Fruit fly (Drosophila melanogaster): ENCODE measurements around the gene Polr2A.

The Polr2A gene

DNA sequence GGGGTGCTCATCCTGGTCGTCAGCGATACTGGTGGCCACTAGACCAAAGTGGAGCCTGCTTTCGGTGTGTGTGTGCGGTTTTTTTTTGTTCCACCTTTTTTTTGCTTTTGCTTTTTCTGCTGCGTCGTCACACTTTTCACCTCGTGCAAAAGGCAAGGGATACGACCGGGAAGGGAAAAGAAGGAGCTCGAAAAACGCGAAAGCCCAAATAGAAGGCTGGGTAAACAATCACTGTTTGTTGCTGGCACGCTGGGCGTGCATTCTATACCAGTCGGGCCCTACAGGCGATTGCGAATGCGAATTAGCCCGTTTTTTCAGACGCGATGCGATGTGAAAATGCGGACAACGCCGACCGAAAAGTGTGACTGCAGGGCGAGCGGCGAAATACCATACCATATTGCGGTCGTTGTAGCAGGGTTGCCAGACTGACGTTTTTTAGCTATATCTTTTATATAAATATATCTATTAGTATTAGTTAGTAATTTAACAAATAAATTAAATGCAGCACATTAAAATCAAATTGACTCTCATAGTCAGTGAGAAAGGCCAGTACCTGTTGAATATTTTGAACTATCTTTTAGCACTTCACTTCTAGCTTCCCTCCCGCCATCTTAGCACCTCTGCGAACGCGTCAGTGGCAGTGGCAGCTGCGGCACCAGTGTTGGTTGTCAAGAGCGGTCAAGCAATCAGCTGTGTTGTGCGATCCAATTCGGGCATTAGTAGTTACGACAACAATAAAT is at the start of gene Polr2A, which contains the start of gene CG11699 (continued):
- TF ChIP-seq CG6254 (GFP tag; optimal IDR thresholded peaks at IDR 0.05): peak; percentile 8
- peak; percentile 26 for TF ChIP-seq Mad (GFP tag; optimal IDR thresholded peaks at IDR 0.05)
- TF ChIP-seq CG30020 (tag; optimal IDR thresholded peaks at IDR 0.05): peak; percentile 55
- peak; percentile 27; the same call in 1 of the 2 replicates for TF ChIP-seq al (GFP tag; IDR thresholded peaks at IDR 0.05)
- TF ChIP-seq Dfd (GFP tag; optimal IDR thresholded peaks at IDR 0.05): no peak
- peak; percentile 21 for TF ChIP-seq mam (GFP tag; optimal IDR thresholded peaks at IDR 0.05)
- TF ChIP-seq row (GFP tag; IDR thresholded peaks at IDR 0.05): peak; percentile 87
- peak; percentile 17 for TF ChIP-seq Fer3 (tag; optimal IDR thresholded peaks at IDR 0.05)
- TF ChIP-seq kni (GFP tag; optimal IDR thresholded peaks at IDR 0.05): peak; percentile 40
- TF ChIP-seq ase (GFP tag; IDR thresholded peaks at IDR 0.05): no peak
- peak; percentile 75 for TF ChIP-seq Nf-YC (tag; optimal IDR thresholded peaks at IDR 0.05)
- TF ChIP-seq CG17385 (GFP tag; optimal IDR thresholded peaks at IDR 0.05): no peak
- TF ChIP-seq E2f1 (GFP tag; IDR thresholded peaks at IDR 0.05): no peak
- no peak for TF ChIP-seq ERR (GFP tag; optimal IDR thresholded peaks at IDR 0.05)
- TF ChIP-seq CG8765 (GFP tag; IDR thresholded peaks at IDR 0.05): no peak
- no peak for TF ChIP-seq CG17568 (GFP tag; optimal IDR thresholded peaks at IDR 0.05)
- no peak; the same call in 1 of the 2 replicates for TF ChIP-seq bbx (GFP tag; IDR thresholded peaks at IDR 0.05; ENCODE audit: partially characterized antibody)
- no peak; the same call in 1 of the 2 replicates for TF ChIP-seq Taf1 (GFP tag; IDR thresholded peaks at IDR 0.05)
- TF ChIP-seq Gsc (GFP tag; IDR thresholded peaks at IDR 0.05): no peak
- TF ChIP-seq CG4854 (GFP tag; optimal IDR thresholded peaks at IDR 0.05): no peak
- TF ChIP-seq CG10274 (GFP tag; optimal IDR thresholded peaks at IDR 0.05): no peak
- peak; percentile 46 for TF ChIP-seq CG18262 (tag; optimal IDR thresholded peaks at IDR 0.05)
- peak; percentile 61 for TF ChIP-seq HHEX (GFP tag; optimal IDR thresholded peaks at IDR 0.05)
- TF ChIP-seq CG1024 (GFP tag; IDR thresholded peaks at IDR 0.05): no peak
- peak; percentile 62 for TF ChIP-seq gfzf (GFP tag; optimal IDR thresholded peaks at IDR 0.05)
- TF ChIP-seq slp2 (GFP tag; optimal IDR thresholded peaks at IDR 0.05): no peak
- TF ChIP-seq CG17612 (GFP tag; IDR thresholded peaks at IDR 0.05): no peak
- no peak for TF ChIP-seq grn (GFP tag; optimal IDR thresholded peaks at IDR 0.05)
- TF ChIP-seq CG10366 (GFP tag; IDR thresholded peaks at IDR 0.05): no peak; the same call in 1 of the 2 replicates
- no peak for TF ChIP-seq NC2β (GFP tag; optimal IDR thresholded peaks at IDR 0.05)
- no peak for TF ChIP-seq Tbp (GFP tag; optimal IDR thresholded peaks at IDR 0.05)
- no peak for TF ChIP-seq CG7987 (GFP tag; optimal IDR thresholded peaks at IDR 0.05)
- no peak for TF ChIP-seq GATAe (GFP tag; conservative IDR thresholded peaks at IDR 0.05)
- TF ChIP-seq CG9797 (GFP tag; optimal IDR thresholded peaks at IDR 0.05): peak; percentile 87
- TF ChIP-seq crc (GFP tag; optimal IDR thresholded peaks at IDR 0.05): no peak
- TF ChIP-seq crp (GFP tag; optimal IDR thresholded peaks at IDR 0.05): peak; percentile 3 to 90
- TF ChIP-seq CG4707 (GFP tag; optimal IDR thresholded peaks at IDR 0.05): no peak
- TF ChIP-seq Six4 (GFP tag; optimal IDR thresholded peaks at IDR 0.05): peak; percentile 12
- TF ChIP-seq tio (GFP tag; optimal IDR thresholded peaks at IDR 0.05): no peak
- TF ChIP-seq CG18011 (GFP tag; optimal IDR thresholded peaks at IDR 0.05): no peak
- TF ChIP-seq CG17912 (GFP tag; optimal IDR thresholded peaks at IDR 0.05): no peak
- TF ChIP-seq CG9932 (GFP tag; IDR thresholded peaks at IDR 0.05): peak; percentile 59
- TF ChIP-seq Drgx (GFP tag; IDR thresholded peaks at IDR 0.05): no peak
- no peak for TF ChIP-seq inv (GFP tag; IDR thresholded peaks at IDR 0.05; ENCODE audit: partially characterized antibody)
- TF ChIP-seq CG34422 (GFP tag; IDR thresholded peaks at IDR 0.05): peak; percentile 64; the same call in 1 of the 3 replicates
- no peak for TF ChIP-seq her (GFP tag; optimal IDR thresholded peaks at IDR 0.05)
- TF ChIP-seq dmrt99B (tag; optimal IDR thresholded peaks at IDR 0.05): no peak
- TF ChIP-seq sob (GFP tag; IDR thresholded peaks at IDR 0.05): peak; percentile 57
- no peak for TF ChIP-seq scrt (GFP tag; optimal IDR thresholded peaks at IDR 0.05)
- TF ChIP-seq otp (GFP tag; IDR thresholded peaks at IDR 0.05): no peak

Data from whole organism, embryonic.